Fruit fly (Drosophila melanogaster) whole organism, adult: ENCODE data around the gene Myo10A.

Experiments
- kay ChIP-seq: fragments of 200-800 bp; sonication (Bioruptor generic); peaks from one replicate; lab custom pipeline; 2016; ENCODE audit warnings: missing biosample characterization, missing genetic modification characterization, borderline replicate concordance
- tj ChIP-seq: fragments of 200-800 bp; sonication (Bioruptor generic); optimal IDR thresholded peaks from 3 replicates; lab custom pipeline; 2017; ENCODE audit warnings: missing biosample characterization, mild to moderate bottlenecking, missing genetic modification characterization, moderate library complexity

dm6 chrX:10905047-10905446, 25.6 kb upstream of the Myo10A start:
- TF ChIP-seq kay: no peak
- no peak for TF ChIP-seq tj (GFP tag; lab: Kevin White, UChicago)
